Worm (Caenorhabditis elegans): ENCODE measurements around the gene tpan-1.

tpan-1 gene

ce11 chrV:20782188-20782587, 7.1 kb upstream of the tpan-1 start (continued):
- no peak for TF ChIP-seq ceh-90 (tag; optimal IDR thresholded peaks at IDR 0.05)
- no peak for TF ChIP-seq pag-3 (tag; optimal IDR thresholded peaks at IDR 0.05; ENCODE audit: borderline replicate concordance, insufficient read depth)
- TF ChIP-seq sup-37 (GFP tag; optimal IDR thresholded peaks at IDR 0.05) = no peak
- TF ChIP-seq nhr-11 (tag; optimal IDR thresholded peaks at IDR 0.05) = peak; percentile 11
- peak in 1 of 2 experiments; percentile 28 for TF ChIP-seq efl-1 (optimal IDR thresholded peaks at IDR 0.05)
- TF ChIP-seq efl-1 (GFP tag; optimal IDR thresholded peaks at IDR 0.05 in 1 of 2) = peak in 1 of 2 experiments; percentile 9
- peak; percentile 84 for TF ChIP-seq ces-1 (GFP tag; optimal IDR thresholded peaks at IDR 0.05)
- peak; percentile 60 to 67 for TF ChIP-seq lsy-2 (tag; optimal IDR thresholded peaks at IDR 0.05)
- TF ChIP-seq sox-4 (tag; optimal IDR thresholded peaks at IDR 0.05) = peak; percentile 0

- no peak for TF ChIP-seq mep-1 (tag; optimal IDR thresholded peaks at IDR 0.05)
- no peak for TF ChIP-seq efl-1 (optimal IDR thresholded peaks at IDR 0.05)
- peak in 1 of 2 experiments; percentile 30 for TF ChIP-seq efl-1 (GFP tag; optimal IDR thresholded peaks at IDR 0.05 in 1 of 2)
Observed at ce11 chrV:20783642-20784041, 5.7 kb upstream of the tpan-1 start.

- TF ChIP-seq nhr-47 (tag; optimal IDR thresholded peaks at IDR 0.05) (peak; percentile 9), ztf-4 (tag; optimal IDR thresholded peaks at IDR 0.05) (peak; percentile 37), sox-4 (tag; optimal IDR thresholded peaks at IDR 0.05) (no peak), ceh-90 (tag; optimal IDR thresholded peaks at IDR 0.05) (no peak), lin-14 (GFP tag; optimal IDR thresholded peaks at IDR 0.05) (peak; percentile 12), ama-1 (optimal IDR thresholded peaks at IDR 0.05) (peak; percentile 66), lin-39 (tag; optimal IDR thresholded peaks at IDR 0.05) (peak; percentile 46), egl-13 (tag; optimal IDR thresholded peaks at IDR 0.05) (peak; percentile 39), pag-3 (tag; optimal IDR thresholded peaks at IDR 0.05; ENCODE audit: borderline replicate concordance, insufficient read depth) (no peak)
Observed at ce11 chrV:20785050-20785847, 4.1 kb upstream of the tpan-1 start.

ce11 chrV:20785848-20786225, 3.5 kb upstream of the tpan-1 start:
- TF ChIP-seq Y116A8C.19 (tag; optimal IDR thresholded peaks at IDR 0.05; ENCODE audit: borderline replicate concordance) = no peak
- TF ChIP-seq efl-1 (optimal IDR thresholded peaks at IDR 0.05) = no peak
- peak in 1 of 2 experiments; percentile 64 for TF ChIP-seq efl-1 (GFP tag; optimal IDR thresholded peaks at IDR 0.05 in 1 of 2)

ce11 chrV:20790011-20790410, 709 bp downstream of the tpan-1 start, which contains the start of gene Y44A6D.1:
Y44A6D.1 (minus strand) TSS chrV:20790033.
- no peak for TF ChIP-seq nhr-20 (tag; optimal IDR thresholded peaks at IDR 0.05)
- no peak for TF ChIP-seq snu-23 (GFP tag; optimal IDR thresholded peaks at IDR 0.05)
- no peak for TF ChIP-seq lsy-2 (tag; optimal IDR thresholded peaks at IDR 0.05)
- TF ChIP-seq snpc-4 (tag; optimal IDR thresholded peaks at IDR 0.05) = peak; percentile 61
- peak; percentile 14 for TF ChIP-seq nhr-47 (tag; optimal IDR thresholded peaks at IDR 0.05)
- TF ChIP-seq unc-30 (tag; optimal IDR thresholded peaks at IDR 0.05) = no peak
- no peak for TF ChIP-seq ceh-88 (GFP tag; IDR thresholded peaks at IDR 0.05)
- TF ChIP-seq grh-1 (GFP tag; IDR thresholded peaks at IDR 0.05) = peak; percentile 24; the same call in 1 of the 2 replicates
- no peak for TF ChIP-seq nhr-84 (tag; optimal IDR thresholded peaks at IDR 0.05)
- no peak for TF ChIP-seq ceh-8 (GFP tag; optimal IDR thresholded peaks at IDR 0.05)
- no peak for TF ChIP-seq sup-37 (GFP tag; optimal IDR thresholded peaks at IDR 0.05)

ce11 chrV:20790616-20791015, 1.3 kb downstream of the tpan-1 start:
- TF ChIP-seq aly-2 (tag; optimal IDR thresholded peaks at IDR 0.05) = no peak
- no peak for TF ChIP-seq ceh-82 (tag; optimal IDR thresholded peaks at IDR 0.05)
- no peak for TF ChIP-seq nhr-71 (tag; optimal IDR thresholded peaks at IDR 0.05)
- TF ChIP-seq fos-1 (tag; optimal IDR thresholded peaks at IDR 0.05) = no peak
- no peak for TF ChIP-seq C04F5.9 (tag; optimal IDR thresholded peaks at IDR 0.05)
- TF ChIP-seq mdl-1 (tag; optimal IDR thresholded peaks at IDR 0.05) = no peak
- TF ChIP-seq nhr-28 (tag; optimal IDR thresholded peaks at IDR 0.05) = no peak
- no peak for TF ChIP-seq ceh-63 (GFP tag; optimal IDR thresholded peaks at IDR 0.05)
- no peak for TF ChIP-seq C16A3.4 (tag; optimal IDR thresholded peaks at IDR 0.05)
- TF ChIP-seq dsc-1 (tag; optimal IDR thresholded peaks at IDR 0.05) = no peak
- TF ChIP-seq egl-27 (tag; optimal IDR thresholded peaks at IDR 0.05) = no peak
- no peak for TF ChIP-seq hlh-4 (tag; optimal IDR thresholded peaks at IDR 0.05)
- no peak for TF ChIP-seq C34B4.2 (tag; optimal IDR thresholded peaks at IDR 0.05)

All from whole organism, L1 larva.